Fruit fly (Drosophila melanogaster) whole organism, embryonic: ENCODE results near the gene CG6041.
A peak's percentile ranks its signal among the peaks of the same experiment; 100 is the strongest.

Source experiments
- B-H1 ChIP-seq: fragments of 200-800 bp; sonication (Bioruptor generic); IDR thresholded peaks from 3 replicates; pipeline ENCODE4 v1.3.6; 2022; ENCODE audit warnings: missing biosample characterization, missing genetic modification characterization
- Bdp1 ChIP-seq: fragments of 200-800 bp; sonication (Bioruptor generic); optimal IDR thresholded peaks from 3 replicates; lab custom pipeline; 2016; ENCODE audit warnings: missing biosample characterization, missing genetic modification characterization
- CG10654 ChIP-seq: fragments of 200-800 bp; sonication (Bioruptor generic); optimal IDR thresholded peaks from 2 replicates; lab custom pipeline; 2016; ENCODE audit warnings: missing biosample characterization, missing genetic modification characterization
- CG11398 ChIP-seq: fragments of 200-800 bp; sonication (Bioruptor generic); optimal IDR thresholded peaks from 2 replicates; lab custom pipeline; 2016; ENCODE audit warnings: missing biosample characterization, missing genetic modification characterization
- CG12769 ChIP-seq: fragments of 200-800 bp; sonication (Bioruptor generic); optimal IDR thresholded peaks from 2 replicates; lab custom pipeline; 2019; ENCODE audit warnings: missing biosample characterization, mild to moderate bottlenecking, missing genetic modification characterization, moderate library complexity
- CG14441 ChIP-seq: fragments of 200-800 bp; sonication (Bioruptor generic); IDR thresholded peaks from 2 replicates; pipeline ENCODE4 v1.3.6; 2022; ENCODE audit warnings: missing biosample characterization, missing genetic modification characterization
- CG14860 ChIP-seq: fragments of 200-800 bp; sonication (Bioruptor generic); IDR thresholded peaks from 3 replicates; pipeline ENCODE4 v1.3.6; 2022; ENCODE audit warnings: missing biosample characterization, missing genetic modification characterization; ENCODE audit not compliant: partially characterized antibody
- CG14965 ChIP-seq: fragments of 200-800 bp; sonication (Bioruptor generic); optimal IDR thresholded peaks from 2 replicates; lab custom pipeline; 2016; ENCODE audit warnings: missing biosample characterization, missing genetic modification characterization, borderline replicate concordance
- CG18476 ChIP-seq: fragments of 200-800 bp; sonication (Bioruptor generic); optimal IDR thresholded peaks from 2 replicates; lab custom pipeline; 2016; ENCODE audit warnings: missing biosample characterization, mild to moderate bottlenecking, missing genetic modification characterization
- CG30431 ChIP-seq: fragments of 200-800 bp; sonication (Bioruptor generic); optimal IDR thresholded peaks from 2 replicates; lab custom pipeline; 2017; ENCODE audit warnings: missing biosample characterization, missing genetic modification characterization
- CG3163 ChIP-seq: fragments of 200-800 bp; sonication (Bioruptor generic); optimal IDR thresholded peaks from 3 replicates; lab custom pipeline; 2016; ENCODE audit warnings: missing biosample characterization, missing genetic modification characterization
- CG32532 ChIP-seq: fragments of 200-800 bp; sonication (Bioruptor generic); IDR thresholded peaks from 2 replicates; pipeline ENCODE4 v1.3.6; 2022; ENCODE audit warnings: missing biosample characterization, missing genetic modification characterization
- CG34224 ChIP-seq: fragments of 200-800 bp; sonication (Bioruptor generic); IDR thresholded peaks from 3 replicates; pipeline ENCODE4 v1.3.6; 2022; ENCODE audit warnings: missing biosample characterization, missing genetic modification characterization; ENCODE audit not compliant: partially characterized antibody
- CG3838 ChIP-seq: fragments of 200-800 bp; sonication (Bioruptor generic); optimal IDR thresholded peaks from 3 replicates; lab custom pipeline; 2016; ENCODE audit warnings: missing biosample characterization, missing genetic modification characterization
- CG6654 ChIP-seq: fragments of 200-800 bp; sonication (Bioruptor generic); optimal IDR thresholded peaks from 2 replicates; lab custom pipeline; 2017; ENCODE audit warnings: missing biosample characterization, mild to moderate bottlenecking, missing genetic modification characterization
- CG8478 ChIP-seq: fragments of >200 bp; optimal IDR thresholded peaks from 2 replicates; lab custom pipeline; 2018
- CG9727 ChIP-seq: fragments of 200-800 bp; sonication (Bioruptor generic); optimal IDR thresholded peaks from 3 replicates; lab custom pipeline; 2017; ENCODE audit warnings: missing biosample characterization, mild to moderate bottlenecking, missing genetic modification characterization
- CkIIα-i1 ChIP-seq: fragments of 200-800 bp; sonication (Bioruptor generic); IDR thresholded peaks from 2 replicates; pipeline ENCODE4 v1.3.6; 2022; ENCODE audit warnings: missing biosample characterization, missing genetic modification characterization
- Dip2 ChIP-seq: fragments of 200-800 bp; sonication (Bioruptor generic); IDR thresholded peaks from 2 replicates; pipeline ENCODE4 v1.3.6; 2022; ENCODE audit warnings: missing biosample characterization, missing genetic modification characterization
- HHEX ChIP-seq: fragments of 200-800 bp; sonication (Bioruptor generic); optimal IDR thresholded peaks from 3 replicates; lab custom pipeline; 2017; ENCODE audit warnings: missing biosample characterization, mild to moderate bottlenecking, missing genetic modification characterization, missing genetic modification reagents
- HLH4C ChIP-seq: fragments of 200-800 bp; sonication (Bioruptor generic); IDR thresholded peaks from 3 replicates; pipeline ENCODE4 v1.3.6; 2022; ENCODE audit warnings: missing biosample characterization, missing genetic modification characterization; ENCODE audit not compliant: partially characterized antibody
- Hsf ChIP-seq: fragments of 200-800 bp; sonication (Bioruptor generic); optimal IDR thresholded peaks from 3 replicates; lab custom pipeline; 2016; ENCODE audit warnings: missing biosample characterization, missing genetic modification characterization
- Kr ChIP-seq: fragments of 200-800 bp; sonication (Bioruptor generic); optimal IDR thresholded peaks from 2 replicates; lab custom pipeline; 2017; ENCODE audit warnings: missing biosample characterization, mild to moderate bottlenecking, missing genetic modification characterization
- Spps ChIP-seq: fragments of 200-800 bp; sonication (Bioruptor generic); optimal IDR thresholded peaks from 2 replicates; lab custom pipeline; 2018; ENCODE audit warnings: missing biosample characterization, mild to moderate bottlenecking, missing genetic modification characterization
- ac ChIP-seq: fragments of 200-800 bp; sonication (Bioruptor generic); optimal IDR thresholded peaks from 3 replicates; lab custom pipeline; 2017; ENCODE audit warnings: missing biosample characterization, mild to moderate bottlenecking, missing genetic modification characterization
- bsh ChIP-seq, 2 experiments: fragments of 200-800 bp; sonication (Bioruptor generic); optimal IDR thresholded peaks; 2 replicates each; lab custom pipeline; 2017 to 2018; ENCODE audit warnings: mild to moderate bottlenecking in 2 of 2, missing biosample characterization in 2 of 2, missing genetic modification characterization in 2 of 2, moderate library complexity in 1 of 2
- btn ChIP-seq: fragments of 200-800 bp; sonication (Bioruptor generic); optimal IDR thresholded peaks from 2 replicates; lab custom pipeline; 2016; ENCODE audit warnings: missing biosample characterization, missing genetic modification characterization
- cato ChIP-seq: fragments of 200-800 bp; sonication (Bioruptor generic); optimal IDR thresholded peaks from 2 replicates; lab custom pipeline; 2016; ENCODE audit warnings: missing biosample characterization, missing genetic modification characterization, borderline replicate concordance
- chinmo ChIP-seq: fragments of 200-800 bp; sonication (Bioruptor generic); IDR thresholded peaks from 4 replicates; pipeline ENCODE4 v1.3.6; 2022; ENCODE audit warnings: missing biosample characterization, missing genetic modification characterization; ENCODE audit not compliant: partially characterized antibody
- dimm ChIP-seq: fragments of 200-800 bp; sonication (Bioruptor generic); IDR thresholded peaks from 2 replicates; pipeline ENCODE4 v1.3.6; 2022; ENCODE audit warnings: missing biosample characterization, missing genetic modification characterization
- dmrt11E ChIP-seq: fragments of 200-800 bp; sonication (Bioruptor generic); optimal IDR thresholded peaks from 3 replicates; lab custom pipeline; 2018; ENCODE audit warnings: missing biosample characterization, mild to moderate bottlenecking, missing genetic modification characterization, moderate library complexity
- gcm ChIP-seq: fragments of 200-800 bp; sonication (Bioruptor generic); optimal IDR thresholded peaks from 2 replicates; lab custom pipeline; 2019; ENCODE audit warnings: missing biosample characterization, mild to moderate bottlenecking, missing genetic modification characterization, moderate library complexity
- hb ChIP-seq: fragments of 200-800 bp; sonication (Bioruptor generic); IDR thresholded peaks from 3 replicates; pipeline ENCODE4 v1.3.6; 2022; ENCODE audit warnings: missing biosample characterization, missing genetic modification characterization; ENCODE audit not compliant: partially characterized antibody
- hbn ChIP-seq: fragments of 200-800 bp; sonication (Bioruptor generic); IDR thresholded peaks from 2 replicates; pipeline ENCODE4 v1.3.6; 2022; ENCODE audit warnings: missing biosample characterization, missing genetic modification characterization; ENCODE audit not compliant: partially characterized antibody
- nerfin-2 ChIP-seq: fragments of 200-800 bp; sonication (Bioruptor generic); IDR thresholded peaks from 2 replicates; pipeline ENCODE4 v1.3.6; 2022; ENCODE audit warnings: missing biosample characterization, missing genetic modification characterization; ENCODE audit not compliant: partially characterized antibody
- nom ChIP-seq: fragments of 200-800 bp; sonication (Bioruptor generic); optimal IDR thresholded peaks from 2 replicates; lab custom pipeline; 2017; ENCODE audit warnings: missing biosample characterization, missing genetic modification characterization, mild to moderate bottlenecking, moderate library complexity, missing genetic modification reagents
- odd ChIP-seq: fragments of 200-800 bp; sonication (Bioruptor generic); optimal IDR thresholded peaks from 2 replicates; lab custom pipeline; 2017; ENCODE audit warnings: missing biosample characterization, mild to moderate bottlenecking, missing genetic modification characterization
- pfk ChIP-seq: fragments of 200-800 bp; sonication (Bioruptor generic); optimal IDR thresholded peaks from 2 replicates; lab custom pipeline; 2018; ENCODE audit warnings: missing biosample characterization, mild to moderate bottlenecking, missing genetic modification characterization, moderate library complexity
- pros ChIP-seq: fragments of 200-800 bp; sonication (Bioruptor generic); optimal IDR thresholded peaks from 3 replicates; lab custom pipeline; 2019; ENCODE audit warnings: missing biosample characterization, mild to moderate bottlenecking, missing genetic modification characterization, moderate library complexity
- sc ChIP-seq, 3 experiments: fragments of >200 bp in 2 of 3; fragments of 200-800 bp in 1 of 3; sonication (Bioruptor generic) in 1 of 3; optimal IDR thresholded peaks; 2 replicates in 2 of 3; 3 replicates in 1 of 3; lab custom pipeline; 2017; ENCODE audit warnings: mild to moderate bottlenecking in 1 of 3, missing biosample characterization in 1 of 3, missing genetic modification characterization in 1 of 3, missing genetic modification reagents in 1 of 3
- schlank ChIP-seq: fragments of 200-800 bp; sonication (Bioruptor generic); optimal IDR thresholded peaks from 2 replicates; lab custom pipeline; 2018; ENCODE audit warnings: missing biosample characterization, mild to moderate bottlenecking, missing genetic modification characterization
- slp2 ChIP-seq: fragments of 200-800 bp; sonication (Bioruptor generic); optimal IDR thresholded peaks from 2 replicates; lab custom pipeline; 2016; ENCODE audit warnings: missing biosample characterization, missing genetic modification characterization
- tgo ChIP-seq: fragments of 200-800 bp; sonication (Bioruptor generic); IDR thresholded peaks from 3 replicates; pipeline ENCODE4 v1.3.6; 2022; ENCODE audit warnings: missing biosample characterization, missing genetic modification characterization
- tll ChIP-seq, 2 experiments: fragments of 200-800 bp in 1 of 2; fragments of >200 bp in 1 of 2; sonication (Bioruptor generic) in 1 of 2; optimal IDR thresholded peaks; 2 replicates each; lab custom pipeline; 2017 to 2019; ENCODE audit warnings: missing biosample characterization in 2 of 2, missing genetic modification characterization in 2 of 2, mild to moderate bottlenecking in 1 of 2, moderate library complexity in 1 of 2
- trh ChIP-seq: fragments of 200-800 bp; sonication (Bioruptor generic); optimal IDR thresholded peaks from 2 replicates; lab custom pipeline; 2016; ENCODE audit warnings: missing biosample characterization, missing genetic modification characterization
- vvl ChIP-seq: fragments of 200-800 bp; sonication (Bioruptor generic); IDR thresholded peaks from 2 replicates; pipeline ENCODE4 v1.3.6; 2022; ENCODE audit warnings: missing biosample characterization, missing genetic modification characterization
- zf30C ChIP-seq: fragments of 200-800 bp; sonication (Bioruptor generic); optimal IDR thresholded peaks from 3 replicates; lab custom pipeline; 2018; ENCODE audit warnings: missing biosample characterization, mild to moderate bottlenecking, missing genetic modification characterization

CG6041 gene

DNA sequence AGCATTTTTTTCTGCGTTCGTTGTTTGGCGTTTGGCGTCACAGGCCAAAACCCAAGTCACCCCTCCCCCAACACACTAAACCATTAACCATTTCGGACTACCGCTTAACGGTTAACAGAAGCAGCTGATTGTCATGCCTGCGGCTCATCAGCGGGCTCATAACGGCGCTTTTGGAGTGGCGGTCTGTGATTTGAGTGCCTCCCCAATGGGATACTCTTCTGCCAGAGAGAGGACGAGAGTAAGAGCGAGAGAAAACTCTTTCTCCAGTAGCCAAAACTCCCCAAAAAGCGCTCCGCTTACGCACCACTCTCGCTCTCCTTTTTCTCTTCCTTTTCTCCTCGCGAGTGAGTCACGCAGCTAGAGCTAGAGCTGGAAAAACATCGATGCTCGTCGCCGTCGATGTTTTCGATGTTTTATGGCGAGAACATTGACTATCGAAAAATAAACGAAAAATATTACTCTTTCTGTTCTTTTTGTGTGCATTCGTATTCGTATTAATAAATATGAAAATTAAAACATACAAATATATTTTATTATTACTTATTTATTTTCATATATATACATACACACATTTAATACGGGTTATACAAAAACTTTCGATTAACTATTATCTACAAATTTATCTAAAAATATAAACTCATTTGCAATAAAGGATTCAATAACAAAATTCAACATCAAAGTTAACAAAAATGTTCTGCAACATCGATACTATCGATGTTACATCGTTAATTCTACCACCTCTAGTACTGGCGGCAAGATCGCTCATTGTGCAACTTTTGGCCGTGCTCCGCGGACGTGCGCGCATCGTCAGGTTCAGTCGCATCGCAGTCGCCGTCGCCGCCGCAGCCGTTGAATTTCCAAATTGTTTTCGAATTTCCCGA is 17.8 kb downstream of the CG6041 start, which contains the start of gene Grip (continued):
- no peak for TF ChIP-seq CG30431 (GFP tag; lab: Kevin White, UChicago)
- TF ChIP-seq Hsf, result no peak
- no peak for TF ChIP-seq Dip2
- TF ChIP-seq CkIIα-i1 (GFP tag; lab: Robert Waterston, UW), result no peak
- peak; percentile 60 for TF ChIP-seq CG9727 (GFP tag; lab: Kevin White, UChicago)
- TF ChIP-seq Kr (GFP tag; lab: Kevin White, UChicago), result no peak
- TF ChIP-seq vvl (GFP tag; lab: Robert Waterston, UW), result no peak; the same call in 1 of the 2 replicates
- no peak for TF ChIP-seq CG11398
- peak; percentile 17 for TF ChIP-seq HHEX (GFP tag; lab: Kevin White, UChicago)
- TF ChIP-seq CG3163 (GFP tag; lab: Kevin White, UChicago), result peak; percentile 72
- no peak for TF ChIP-seq CG18476 (GFP tag; lab: Kevin White, UChicago)
- no peak for TF ChIP-seq CG32532 (GFP tag; lab: Robert Waterston, UW)
- no peak for TF ChIP-seq CG8478 (lab: Kevin White, UChicago)
- TF ChIP-seq hb (GFP tag; lab: Robert Waterston, UW), result no peak
- peak; percentile 61 for TF ChIP-seq hbn (GFP tag; lab: Robert Waterston, UW)
- TF ChIP-seq gcm (GFP tag; lab: Kevin White, UChicago), result peak; percentile 7
- TF ChIP-seq B-H1, result no peak
- no peak for TF ChIP-seq Spps (tag; lab: Kevin White, UChicago)
- TF ChIP-seq CG14441, result no peak
- no peak for TF ChIP-seq tgo (GFP tag; lab: Robert Waterston, UW)
- TF ChIP-seq HLH4C (GFP tag; lab: Robert Waterston, UW), result peak; percentile 60; the same call in 1 of the 3 replicates
- TF ChIP-seq dimm (GFP tag; lab: Robert Waterston, UW), result no peak
- TF ChIP-seq CG6654 (GFP tag; lab: Kevin White, UChicago), result no peak
- peak in 1 of 2 experiments; percentile 38 for TF ChIP-seq bsh (GFP tag; optimal IDR thresholded peaks at IDR 0.05; lab: Kevin White, UChicago)
- TF ChIP-seq nom (GFP tag; lab: Kevin White, UChicago), result no peak
- no peak for TF ChIP-seq pfk (GFP tag; lab: Kevin White, UChicago)
- TF ChIP-seq dmrt11E, result peak; percentile 52
- TF ChIP-seq tll (GFP tag; optimal IDR thresholded peaks at IDR 0.05; lab: Kevin White, UChicago), result no peak
- TF ChIP-seq CG14965, result no peak
- TF ChIP-seq sc (optimal IDR thresholded peaks at IDR 0.05; lab: Kevin White, UChicago), result no peak
- TF ChIP-seq sc (GFP tag; optimal IDR thresholded peaks at IDR 0.05; lab: Kevin White, UChicago), result no peak
- peak; percentile 63; the same call in 1 of the 3 replicates for TF ChIP-seq CG14860
- TF ChIP-seq pros, result no peak
- peak; percentile 29 for TF ChIP-seq CG10654 (GFP tag; lab: Kevin White, UChicago)
- no peak for TF ChIP-seq trh (GFP tag; lab: Kevin White, UChicago)
- no peak for TF ChIP-seq slp2 (GFP tag; lab: Kevin White, UChicago)
- no peak for TF ChIP-seq zf30C (GFP tag; lab: Kevin White, UChicago)
- TF ChIP-seq odd, result no peak
- TF ChIP-seq chinmo (GFP tag; lab: Robert Waterston, UW), result 0 out of 4 replicates have a peak, but pooled peaks have one; percentile 11
- TF ChIP-seq CG3838, result no peak
- no peak for TF ChIP-seq nerfin-2 (GFP tag; lab: Robert Waterston, UW)
- no peak for TF ChIP-seq CG34224 (GFP tag; lab: Robert Waterston, UW)
- TF ChIP-seq cato (GFP tag; lab: Kevin White, UChicago), result no peak
- TF ChIP-seq Bdp1 (GFP tag; lab: Kevin White, UChicago), result no peak
- no peak for TF ChIP-seq CG12769
- no peak for TF ChIP-seq ac (GFP tag; lab: Kevin White, UChicago)
- no peak for TF ChIP-seq btn (GFP tag; lab: Kevin White, UChicago)
- no peak for TF ChIP-seq schlank (tag; lab: Kevin White, UChicago)
